Worm (Caenorhabditis elegans): Measurements from ENCODE around the gene zipt-7.1.

The zipt-7.1 gene

DNA sequence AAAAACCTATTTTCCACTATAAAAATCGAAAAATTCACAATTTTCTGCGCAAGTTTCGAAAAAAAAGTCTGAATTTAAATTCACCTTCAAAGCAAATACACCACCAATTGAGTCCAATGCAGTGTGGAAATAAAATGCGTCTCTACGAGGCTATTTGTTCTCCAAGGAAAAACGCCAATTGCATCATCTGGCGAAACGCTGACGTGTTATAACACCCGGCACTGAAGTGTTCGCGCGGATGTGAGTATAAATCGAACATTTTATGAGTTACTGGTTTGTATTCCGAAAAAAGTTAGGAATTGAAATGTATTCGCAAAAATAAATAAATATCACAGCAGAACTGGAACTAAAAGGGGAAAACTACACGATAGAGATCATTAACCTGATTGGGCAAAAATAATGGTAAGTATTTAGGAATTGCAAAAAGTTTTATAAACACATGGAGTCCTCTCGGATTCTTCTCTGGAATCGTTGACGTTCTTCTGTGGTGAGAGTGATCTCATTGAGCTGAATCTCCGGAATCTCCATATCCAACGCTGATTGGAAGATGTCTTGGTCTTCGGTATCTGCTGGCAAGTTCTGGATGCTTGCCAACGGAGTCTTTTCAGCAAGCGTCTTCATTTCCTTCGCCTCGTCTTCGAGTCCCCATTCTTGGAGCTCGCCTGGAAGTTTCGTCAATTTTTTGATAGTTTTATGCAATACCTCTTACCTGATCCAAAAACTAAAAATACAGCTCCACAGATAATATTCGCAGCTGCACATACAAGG is at the start of gene zipt-7.1:
zipt-7.1 (minus strand) TSS at position 232 of the 768 bp plus-strand sequence.
- TF ChIP-seq ref-1 (GFP tag; conservative IDR thresholded peaks at IDR 0.05): no peak
- no peak for TF ChIP-seq ztf-23 (GFP tag; IDR thresholded peaks at IDR 0.05)
- no peak for TF ChIP-seq T22C8.4 (GFP tag; IDR thresholded peaks at IDR 0.05)
- no peak for TF ChIP-seq cog-1 (tag; optimal IDR thresholded peaks at IDR 0.05)
- TF ChIP-seq ztf-29 (GFP tag; IDR thresholded peaks at IDR 0.05): no peak
- TF ChIP-seq med-1 (GFP tag; optimal IDR thresholded peaks at IDR 0.05; ENCODE audit: insufficient read depth): no peak
- TF ChIP-seq flt-1 (GFP tag; IDR thresholded peaks at IDR 0.05): no peak
- no peak for TF ChIP-seq klf-2 (GFP tag; conservative IDR thresholded peaks at IDR 0.05)
- TF ChIP-seq tab-1 (GFP tag; IDR thresholded peaks at IDR 0.05): no peak

DNA sequence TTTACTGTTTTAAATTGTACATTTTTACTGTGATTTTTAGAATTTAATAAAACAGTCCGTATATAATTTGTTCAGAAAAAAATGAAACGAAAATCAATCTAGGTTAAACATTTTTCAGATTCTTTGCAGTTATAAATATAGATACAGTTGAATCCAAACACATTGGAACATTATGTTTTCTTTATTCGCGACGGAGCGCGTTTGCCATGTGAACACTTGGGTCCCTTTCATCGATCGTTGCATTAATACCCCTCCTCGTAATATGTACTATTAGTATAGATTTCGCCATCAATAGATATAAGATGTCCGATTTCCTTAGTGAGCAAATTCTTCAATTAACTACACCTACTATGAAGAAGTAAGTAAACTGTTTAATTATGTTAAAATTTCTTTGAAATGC is 47.1 kb upstream of the zipt-7.1 start, which contains the start of gene C49C3.8:
C49C3.8 (plus strand) TSS at position 173 of the 400 bp plus-strand sequence.
- no peak for TF ChIP-seq T22C8.4 (GFP tag; IDR thresholded peaks at IDR 0.05)
- no peak for TF ChIP-seq klf-2 (GFP tag; conservative IDR thresholded peaks at IDR 0.05)
- TF ChIP-seq cog-1 (tag; optimal IDR thresholded peaks at IDR 0.05): no peak
- TF ChIP-seq ztf-29 (GFP tag; IDR thresholded peaks at IDR 0.05): no peak
- no peak for TF ChIP-seq flt-1 (GFP tag; IDR thresholded peaks at IDR 0.05)
- no peak for TF ChIP-seq med-1 (GFP tag; optimal IDR thresholded peaks at IDR 0.05; ENCODE audit: insufficient read depth)
- no peak for TF ChIP-seq tab-1 (GFP tag; IDR thresholded peaks at IDR 0.05)
- no peak for TF ChIP-seq ztf-23 (GFP tag; IDR thresholded peaks at IDR 0.05)
- no peak for TF ChIP-seq ref-1 (GFP tag; conservative IDR thresholded peaks at IDR 0.05)

DNA sequence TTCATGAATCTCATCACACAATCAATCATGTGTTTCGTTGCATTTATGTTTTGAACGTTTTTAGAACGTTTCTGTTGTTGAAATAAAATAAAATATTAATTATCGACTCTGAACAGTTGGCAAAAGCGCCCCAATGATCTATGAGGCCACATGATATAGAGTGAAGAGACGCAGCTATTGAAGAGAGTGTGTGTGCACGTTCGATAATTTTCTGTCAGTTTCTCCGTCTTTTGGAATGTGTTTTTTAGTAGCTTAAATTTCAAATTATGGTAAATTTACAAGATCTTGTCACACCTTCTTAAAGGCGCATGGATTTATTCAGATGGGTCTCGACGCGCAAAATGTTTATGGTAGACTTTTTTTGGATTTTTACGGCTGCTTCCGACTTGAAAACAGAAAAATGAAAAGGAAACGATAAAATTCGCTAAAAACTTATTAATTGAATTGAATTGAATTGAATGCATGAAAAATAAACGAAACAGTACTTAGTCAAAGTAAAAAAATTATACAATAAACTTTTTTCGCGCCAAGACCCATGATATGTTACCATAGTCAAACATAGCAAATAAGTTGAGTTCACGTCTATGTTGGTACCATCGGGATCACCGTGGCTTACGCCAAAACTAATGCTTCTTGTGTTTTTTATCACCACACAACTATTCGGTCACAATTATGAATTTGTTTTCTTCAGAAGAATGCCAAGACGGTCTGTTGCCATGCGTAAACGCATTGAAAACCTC is 45.8 kb upstream of the zipt-7.1 start, which contains the start of gene C49C3.15:
C49C3.15 (plus strand) TSS at position 690 of the 740 bp plus-strand sequence.
- TF ChIP-seq ztf-29 (GFP tag; IDR thresholded peaks at IDR 0.05): no peak
- TF ChIP-seq T22C8.4 (GFP tag; IDR thresholded peaks at IDR 0.05): no peak
- TF ChIP-seq tab-1 (GFP tag; IDR thresholded peaks at IDR 0.05): no peak
- no peak for TF ChIP-seq cog-1 (tag; optimal IDR thresholded peaks at IDR 0.05)
- TF ChIP-seq ref-1 (GFP tag; conservative IDR thresholded peaks at IDR 0.05): no peak
- no peak for TF ChIP-seq flt-1 (GFP tag; IDR thresholded peaks at IDR 0.05)
- TF ChIP-seq med-1 (GFP tag; optimal IDR thresholded peaks at IDR 0.05; ENCODE audit: insufficient read depth): no peak
- TF ChIP-seq klf-2 (GFP tag; conservative IDR thresholded peaks at IDR 0.05): no peak
- no peak for TF ChIP-seq ztf-23 (GFP tag; IDR thresholded peaks at IDR 0.05)

DNA sequence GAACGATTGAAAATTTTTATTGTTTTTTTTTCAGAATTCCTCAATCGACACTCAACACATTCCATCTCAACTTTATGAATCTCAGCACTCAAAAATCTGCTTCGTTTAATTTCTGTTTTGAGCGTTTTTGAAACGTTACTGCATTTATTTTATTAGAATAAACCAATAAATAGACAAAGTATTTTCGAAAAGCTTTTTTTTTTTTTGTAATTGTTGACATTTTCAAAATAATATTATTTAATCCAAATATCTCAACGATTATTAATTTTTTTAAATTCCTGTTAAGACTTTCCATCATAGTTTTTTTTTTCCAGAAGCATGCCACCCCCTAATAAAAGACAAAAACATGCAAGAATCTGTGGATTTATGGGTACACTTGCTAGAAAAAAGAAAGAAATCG is 44.3 kb upstream of the zipt-7.1 start, which contains the start of gene C49C3.7:
C49C3.7 (plus strand) TSS at position 301 of the 400 bp plus-strand sequence.
- TF ChIP-seq T22C8.4 (GFP tag; IDR thresholded peaks at IDR 0.05) (no peak), flt-1 (GFP tag; IDR thresholded peaks at IDR 0.05) (no peak), cog-1 (tag; optimal IDR thresholded peaks at IDR 0.05) (no peak), klf-2 (GFP tag; conservative IDR thresholded peaks at IDR 0.05) (no peak), tab-1 (GFP tag; IDR thresholded peaks at IDR 0.05) (no peak), med-1 (GFP tag; optimal IDR thresholded peaks at IDR 0.05; ENCODE audit: insufficient read depth) (no peak), ref-1 (GFP tag; conservative IDR thresholded peaks at IDR 0.05) (no peak), ztf-23 (GFP tag; IDR thresholded peaks at IDR 0.05) (no peak), ztf-29 (GFP tag; IDR thresholded peaks at IDR 0.05) (no peak)

DNA sequence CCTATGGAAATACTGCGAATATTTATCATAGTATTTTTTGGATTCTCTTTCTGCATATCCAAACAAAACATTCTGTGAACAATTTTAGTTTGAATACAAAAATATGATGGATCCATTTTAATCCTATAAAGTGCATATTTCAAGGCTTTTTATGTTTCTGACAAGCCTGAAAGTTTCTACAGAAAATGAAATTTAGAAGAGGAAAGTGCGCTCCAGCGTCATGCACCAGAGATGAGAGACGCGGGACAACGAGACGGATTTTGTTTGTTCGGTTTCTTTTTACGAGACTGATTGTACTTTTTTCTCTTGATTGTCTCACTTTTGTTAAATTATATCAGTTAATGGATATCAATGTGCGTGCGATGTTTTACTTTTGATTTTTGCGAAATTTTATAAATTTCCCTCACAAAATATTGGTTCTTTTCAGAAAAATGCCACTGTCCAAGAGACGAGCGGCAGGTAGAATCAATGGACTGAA is 43.2 kb upstream of the zipt-7.1 start, which contains the start of gene C49C3.6:
C49C3.6 (plus strand) TSS at position 428 of the 478 bp plus-strand sequence.
- TF ChIP-seq cog-1 (tag; optimal IDR thresholded peaks at IDR 0.05) (no peak), ztf-29 (GFP tag; IDR thresholded peaks at IDR 0.05) (no peak), tab-1 (GFP tag; IDR thresholded peaks at IDR 0.05) (no peak), klf-2 (GFP tag; conservative IDR thresholded peaks at IDR 0.05) (no peak), ref-1 (GFP tag; conservative IDR thresholded peaks at IDR 0.05) (no peak), med-1 (GFP tag; optimal IDR thresholded peaks at IDR 0.05; ENCODE audit: insufficient read depth) (no peak), flt-1 (GFP tag; IDR thresholded peaks at IDR 0.05) (no peak), T22C8.4 (GFP tag; IDR thresholded peaks at IDR 0.05) (no peak), ztf-23 (GFP tag; IDR thresholded peaks at IDR 0.05) (no peak)

DNA sequence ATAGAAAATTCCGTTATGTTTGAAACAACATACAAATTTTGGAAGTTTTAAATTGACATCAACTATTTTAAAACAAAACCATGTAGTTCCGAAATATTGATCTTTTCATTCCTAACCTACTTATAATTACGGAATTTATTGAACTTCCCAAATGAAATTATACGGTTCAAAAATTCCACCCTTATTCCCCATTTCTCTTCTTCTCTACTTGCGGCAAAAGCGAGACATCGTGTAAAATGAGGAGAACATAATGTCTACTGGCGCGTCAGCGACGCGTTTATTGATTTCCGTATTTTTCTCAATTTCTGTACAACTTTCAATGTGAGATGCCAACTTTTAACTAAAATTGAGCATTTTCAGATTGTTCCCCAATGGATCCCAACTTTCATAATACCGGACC is 40.9 kb upstream of the zipt-7.1 start, which contains the start of gene ceh-88:
ceh-88 (plus strand) TSS at position 355 of the 400 bp plus-strand sequence.
- TF ChIP-seq T22C8.4 (GFP tag; IDR thresholded peaks at IDR 0.05) (no peak), ztf-23 (GFP tag; IDR thresholded peaks at IDR 0.05) (no peak), ztf-29 (GFP tag; IDR thresholded peaks at IDR 0.05) (no peak), med-1 (GFP tag; optimal IDR thresholded peaks at IDR 0.05; ENCODE audit: insufficient read depth) (no peak), ref-1 (GFP tag; conservative IDR thresholded peaks at IDR 0.05) (no peak), cog-1 (tag; optimal IDR thresholded peaks at IDR 0.05) (no peak), tab-1 (GFP tag; IDR thresholded peaks at IDR 0.05) (no peak), klf-2 (GFP tag; conservative IDR thresholded peaks at IDR 0.05) (no peak), flt-1 (GFP tag; IDR thresholded peaks at IDR 0.05) (no peak)

DNA sequence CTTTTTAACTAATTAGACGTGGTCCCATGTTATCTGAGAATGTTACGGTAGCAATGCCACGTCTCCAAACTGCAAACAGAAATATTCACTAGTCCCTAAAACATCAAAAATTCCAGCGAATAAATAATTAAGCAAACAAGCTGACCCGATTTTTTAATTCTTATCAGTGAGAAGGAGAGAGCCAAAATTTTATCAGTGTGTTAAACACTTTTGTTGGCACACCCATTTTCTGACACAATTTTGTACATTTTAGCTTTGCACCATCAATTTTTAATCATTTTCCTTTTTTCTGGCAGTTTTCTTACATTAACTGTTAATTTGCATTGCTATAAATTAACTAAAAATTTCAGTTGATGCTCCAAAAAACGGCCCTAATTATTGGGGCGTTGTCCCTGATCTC is 32.5 kb upstream of the zipt-7.1 start, which contains the start of gene C49C3.4:
C49C3.4 (plus strand) TSS at position 351 of the 400 bp plus-strand sequence.
- no peak for TF ChIP-seq ztf-23 (GFP tag; IDR thresholded peaks at IDR 0.05)
- TF ChIP-seq T22C8.4 (GFP tag; IDR thresholded peaks at IDR 0.05): no peak
- no peak for TF ChIP-seq ref-1 (GFP tag; conservative IDR thresholded peaks at IDR 0.05)
- TF ChIP-seq ztf-29 (GFP tag; IDR thresholded peaks at IDR 0.05): no peak
- TF ChIP-seq flt-1 (GFP tag; IDR thresholded peaks at IDR 0.05): no peak
- no peak for TF ChIP-seq tab-1 (GFP tag; IDR thresholded peaks at IDR 0.05)
- TF ChIP-seq med-1 (GFP tag; optimal IDR thresholded peaks at IDR 0.05; ENCODE audit: insufficient read depth): no peak

DNA sequence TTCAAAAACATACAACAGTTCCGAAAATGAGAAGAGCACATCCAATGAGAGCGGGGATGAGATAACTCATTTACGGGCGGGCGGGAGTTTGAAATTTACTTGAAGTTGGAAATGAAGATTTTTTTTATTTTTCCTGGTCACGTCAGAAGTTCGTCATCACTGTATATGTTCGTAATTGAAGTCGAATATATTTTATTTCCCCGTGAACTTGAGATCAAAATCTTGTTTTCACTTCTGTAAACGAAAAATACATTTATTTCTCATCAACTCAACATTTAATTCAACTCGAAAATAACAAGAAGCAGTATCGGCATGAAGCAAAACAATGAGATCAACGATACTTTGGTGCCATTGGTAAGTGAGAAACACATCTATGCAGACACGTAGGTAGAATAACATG is 28.5 kb upstream of the zipt-7.1 start, which contains the start of gene C49C3.20:
C49C3.20 (minus strand) TSS at position 101 of the 400 bp plus-strand sequence.
- TF ChIP-seq ztf-29 (GFP tag; IDR thresholded peaks at IDR 0.05) (no peak), ref-1 (GFP tag; conservative IDR thresholded peaks at IDR 0.05) (no peak), tab-1 (GFP tag; IDR thresholded peaks at IDR 0.05) (no peak), ztf-23 (GFP tag; IDR thresholded peaks at IDR 0.05) (no peak), T22C8.4 (GFP tag; IDR thresholded peaks at IDR 0.05) (no peak), cog-1 (tag; optimal IDR thresholded peaks at IDR 0.05) (no peak), flt-1 (GFP tag; IDR thresholded peaks at IDR 0.05) (no peak)
